Fruit fly (Drosophila melanogaster): ENCODE data around the gene CG11357.

CG11357 gene

DNA sequence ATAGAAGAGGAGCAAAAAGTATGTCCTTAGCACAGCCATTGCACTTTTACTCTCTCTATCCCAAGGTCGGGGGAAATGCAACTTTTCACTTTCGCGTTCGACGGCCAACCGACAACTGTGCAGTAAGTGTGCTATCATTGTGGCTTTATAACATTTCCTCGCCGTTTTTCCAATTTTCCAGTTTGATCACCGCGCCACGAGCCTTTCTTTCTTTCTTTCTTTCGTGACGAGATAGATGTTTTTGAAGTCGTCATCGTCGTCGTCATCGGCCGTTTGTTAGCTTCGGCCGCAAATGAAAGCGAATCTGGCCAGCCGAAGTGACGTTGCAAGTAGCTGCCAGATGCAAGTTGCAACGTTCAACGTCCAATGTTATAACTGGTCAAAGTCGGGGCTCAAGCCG lies 41.5 kb upstream of the CG11357 start, which contains the start of gene CG13720:
Gene CG13720 (minus strand): TSS at position 101 of the 400 bp plus-strand sequence.
- no peak for TF ChIP-seq ey (GFP tag; optimal IDR thresholded peaks at IDR 0.05)
- no peak for TF ChIP-seq usp (GFP tag; optimal IDR thresholded peaks at IDR 0.05)
- TF ChIP-seq Mio (GFP tag; optimal IDR thresholded peaks at IDR 0.05) = no peak
- TF ChIP-seq dsf (GFP tag; optimal IDR thresholded peaks at IDR 0.05; ENCODE audit: borderline replicate concordance) = no peak
- TF ChIP-seq lola (GFP tag; optimal IDR thresholded peaks at IDR 0.05) = no peak
- TF ChIP-seq Jra (GFP tag; optimal IDR thresholded peaks at IDR 0.05) = no peak
- no peak for TF ChIP-seq N (GFP tag; optimal IDR thresholded peaks at IDR 0.05)
- no peak for TF ChIP-seq sv (GFP tag; optimal IDR thresholded peaks at IDR 0.05)
- TF ChIP-seq psq (GFP tag; optimal IDR thresholded peaks at IDR 0.05) = no peak
- TF ChIP-seq Sp1 (GFP tag; optimal IDR thresholded peaks at IDR 0.05) = no peak
- TF ChIP-seq OdsH (GFP tag; optimal IDR thresholded peaks at IDR 0.05) = no peak

- no peak for TF ChIP-seq fru (GFP tag; optimal IDR thresholded peaks at IDR 0.05)
- no peak for TF ChIP-seq lola (GFP tag; optimal IDR thresholded peaks at IDR 0.05)
- TF ChIP-seq dmrt93B (GFP tag; optimal IDR thresholded peaks at IDR 0.05) = no peak
- no peak for TF ChIP-seq CG9705 (GFP tag; optimal IDR thresholded peaks at IDR 0.05)
- no peak for TF ChIP-seq Hnf4 (GFP tag; optimal IDR thresholded peaks at IDR 0.05)
Measured at dm6 chr3L:4501406-4501805, 40.4 kb upstream of the CG11357 start.

- TF ChIP-seq GATAd (GFP tag; optimal IDR thresholded peaks at IDR 0.05) = no peak
- TF ChIP-seq tai (GFP tag; optimal IDR thresholded peaks at IDR 0.05) = no peak
- no peak for TF ChIP-seq Myc (optimal IDR thresholded peaks at IDR 0.05)
- no peak for TF ChIP-seq fru (GFP tag; optimal IDR thresholded peaks at IDR 0.05)
- TF ChIP-seq Jra (GFP tag; optimal IDR thresholded peaks at IDR 0.05) = no peak
- TF ChIP-seq Dif (GFP tag; optimal IDR thresholded peaks at IDR 0.05; ENCODE audit: partially characterized antibody) = no peak
- no peak for TF ChIP-seq Sp1 (GFP tag; optimal IDR thresholded peaks at IDR 0.05)
- no peak for TF ChIP-seq ey (GFP tag; optimal IDR thresholded peaks at IDR 0.05)
- no peak for TF ChIP-seq Vsx2 (GFP tag; optimal IDR thresholded peaks at IDR 0.05; ENCODE audit: partially characterized antibody)
- no peak for TF ChIP-seq N (GFP tag; optimal IDR thresholded peaks at IDR 0.05)
- TF ChIP-seq foxo (GFP tag; optimal IDR thresholded peaks at IDR 0.05) = no peak
- TF ChIP-seq Mio (GFP tag; optimal IDR thresholded peaks at IDR 0.05) = no peak
Measured at dm6 chr3L:4507846-4508245, 34.0 kb upstream of the CG11357 start.

DNA sequence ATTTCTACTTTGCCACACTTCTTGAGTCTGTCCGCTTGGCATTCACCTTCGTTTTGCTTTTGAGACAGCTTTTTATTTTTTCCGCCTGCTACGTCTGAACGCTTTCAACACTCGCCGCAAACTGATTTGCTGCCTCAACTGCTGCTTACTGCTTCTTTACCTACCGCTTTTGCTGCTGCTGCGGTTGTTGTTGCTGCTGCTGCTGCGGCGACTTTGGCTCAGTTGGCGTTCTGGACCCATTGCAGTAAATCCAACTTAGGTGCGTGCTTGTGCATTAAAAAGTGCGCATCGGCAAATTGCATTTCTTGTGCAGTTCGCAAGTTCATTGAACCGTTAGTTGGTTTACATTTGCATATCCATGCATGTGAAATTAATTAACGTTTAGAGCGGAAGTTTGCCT lies 33.5 kb upstream of the CG11357 start, which contains the start of gene NT1:
Gene NT1 (minus strand): TSS at position 127 of the 400 bp plus-strand sequence.
- no peak for TF ChIP-seq woc (GFP tag; optimal IDR thresholded peaks at IDR 0.05)
- TF ChIP-seq Mio (GFP tag; optimal IDR thresholded peaks at IDR 0.05) = no peak
- no peak for TF ChIP-seq Rel (GFP tag; optimal IDR thresholded peaks at IDR 0.05)
- no peak for TF ChIP-seq Rel (tag; optimal IDR thresholded peaks at IDR 0.05)
- no peak for TF ChIP-seq dmrt93B (GFP tag; optimal IDR thresholded peaks at IDR 0.05)
- no peak for TF ChIP-seq ey (GFP tag; optimal IDR thresholded peaks at IDR 0.05)
- TF ChIP-seq Hnf4 (GFP tag; optimal IDR thresholded peaks at IDR 0.05) = no peak
- TF ChIP-seq CG32264 (GFP tag; optimal IDR thresholded peaks at IDR 0.05) = no peak
- TF ChIP-seq brk (GFP tag; optimal IDR thresholded peaks at IDR 0.05) = no peak
- no peak for TF ChIP-seq GATAd (GFP tag; optimal IDR thresholded peaks at IDR 0.05)
- no peak for TF ChIP-seq sage (GFP tag; optimal IDR thresholded peaks at IDR 0.05)
- no peak for TF ChIP-seq lola (GFP tag; optimal IDR thresholded peaks at IDR 0.05)
- no peak for TF ChIP-seq Dif (GFP tag; optimal IDR thresholded peaks at IDR 0.05; ENCODE audit: partially characterized antibody)

dm6 chr3L:4508926-4509457 lies 32.9 kb upstream of the CG11357 start:
- TF ChIP-seq ey (GFP tag; optimal IDR thresholded peaks at IDR 0.05) (no peak), N (GFP tag; optimal IDR thresholded peaks at IDR 0.05) (no peak), jim (GFP tag; optimal IDR thresholded peaks at IDR 0.05) (no peak), GATAd (GFP tag; optimal IDR thresholded peaks at IDR 0.05) (no peak), brk (GFP tag; optimal IDR thresholded peaks at IDR 0.05) (no peak), CrebA (GFP tag; optimal IDR thresholded peaks at IDR 0.05; ENCODE audit: borderline replicate concordance) (no peak), pan (optimal IDR thresholded peaks at IDR 0.05) (no peak), lola (GFP tag; optimal IDR thresholded peaks at IDR 0.05) (no peak), sv (GFP tag; optimal IDR thresholded peaks at IDR 0.05) (no peak), Abd-B (GFP tag; optimal IDR thresholded peaks at IDR 0.05) (no peak), foxo (GFP tag; optimal IDR thresholded peaks at IDR 0.05) (no peak), psq (GFP tag; optimal IDR thresholded peaks at IDR 0.05) (no peak), CG9705 (GFP tag; optimal IDR thresholded peaks at IDR 0.05) (no peak), usp (GFP tag; optimal IDR thresholded peaks at IDR 0.05) (no peak), Vsx2 (GFP tag; optimal IDR thresholded peaks at IDR 0.05; ENCODE audit: partially characterized antibody) (no peak), HLH106 (tag; optimal IDR thresholded peaks at IDR 0.05) (no peak), woc (GFP tag; optimal IDR thresholded peaks at IDR 0.05) (no peak)
